Fruit fly (Drosophila melanogaster) whole organism, adult: ENCODE results near the gene CG2889.

ENCODE experiments used
- CG11617 ChIP-seq: fragments of 200-800 bp; sonication (Bioruptor generic); optimal IDR thresholded peaks from 2 replicates; lab custom pipeline; 2017; ENCODE audit warnings: mild to moderate bottlenecking, missing biosample characterization, missing genetic modification reagents, missing genetic modification characterization
- CG14711 ChIP-seq: fragments of 200-800 bp; sonication (Bioruptor generic); optimal IDR thresholded peaks from 2 replicates; lab custom pipeline; 2018; ENCODE audit warnings: missing biosample characterization, mild to moderate bottlenecking, missing genetic modification characterization, moderate library complexity
- CG5204 ChIP-seq: fragments of 200-800 bp; sonication (Bioruptor generic); optimal IDR thresholded peaks from 2 replicates; lab custom pipeline; 2016; ENCODE audit warnings: missing biosample characterization, missing genetic modification characterization
- CG7101 ChIP-seq: fragments of 200-800 bp; sonication (Bioruptor generic); optimal IDR thresholded peaks from 2 replicates; lab custom pipeline; 2018; ENCODE audit warnings: missing biosample characterization, mild to moderate bottlenecking, missing genetic modification characterization, moderate library complexity
- Clk ChIP-seq: fragments of 200-800 bp; sonication (Bioruptor generic); optimal IDR thresholded peaks from 2 replicates; lab custom pipeline; 2017; ENCODE audit warnings: missing biosample characterization, missing genetic modification characterization
- Hr96 ChIP-seq: fragments of 200-800 bp; sonication (Bioruptor generic); optimal IDR thresholded peaks from 2 replicates; lab custom pipeline; 2016; ENCODE audit warnings: missing biosample characterization, missing genetic modification characterization

dm6 chrX:10496319-10496718 is 22.6 kb downstream of the CG2889 start:
- no peak for TF ChIP-seq CG11617 (GFP tag; lab: Kevin White, UChicago)
- no peak for TF ChIP-seq Hr96 (GFP tag; lab: Kevin White, UChicago)
- no peak for TF ChIP-seq CG14711 (tag; lab: Kevin White, UChicago)
- TF ChIP-seq CG7101 (tag; lab: Kevin White, UChicago): no peak
- no peak for TF ChIP-seq CG5204
- no peak for TF ChIP-seq Clk (GFP tag; lab: Kevin White, UChicago)
